Worm (Caenorhabditis elegans) whole organism, mixed stage, embryonic: ENCODE measurements around the gene C53B7.6.

ENCODE experiments used
- ces-1 ChIP-seq: fragments of 150-350 bp; optimal IDR thresholded peaks from 2 replicates; lab custom pipeline; 2014; ENCODE audit warnings: missing biosample characterization, missing genetic modification reagents, missing genetic modification characterization
- nhr-12 ChIP-seq: fragments of 150-350 bp; optimal IDR thresholded peaks from 2 replicates; lab custom pipeline; 2014; ENCODE audit warnings: missing biosample characterization, missing genetic modification characterization
- nhr-76 ChIP-seq: sonication (generic microtip); optimal IDR thresholded peaks from 2 replicates; lab custom pipeline; 2017; ENCODE audit warnings: missing biosample characterization, missing genetic modification characterization
- unc-120 ChIP-seq: sonication (generic microtip); optimal IDR thresholded peaks from 2 replicates; lab custom pipeline; 2017; ENCODE audit warnings: missing genetic modification characterization, missing compliant biosample characterization; ENCODE audit not compliant: poor library complexity, severe bottlenecking
- ztf-11 ChIP-seq: fragments of 150-350 bp; optimal IDR thresholded peaks from 2 replicates; lab custom pipeline; 2014; ENCODE audit warnings: missing biosample characterization, missing genetic modification characterization

DNA sequence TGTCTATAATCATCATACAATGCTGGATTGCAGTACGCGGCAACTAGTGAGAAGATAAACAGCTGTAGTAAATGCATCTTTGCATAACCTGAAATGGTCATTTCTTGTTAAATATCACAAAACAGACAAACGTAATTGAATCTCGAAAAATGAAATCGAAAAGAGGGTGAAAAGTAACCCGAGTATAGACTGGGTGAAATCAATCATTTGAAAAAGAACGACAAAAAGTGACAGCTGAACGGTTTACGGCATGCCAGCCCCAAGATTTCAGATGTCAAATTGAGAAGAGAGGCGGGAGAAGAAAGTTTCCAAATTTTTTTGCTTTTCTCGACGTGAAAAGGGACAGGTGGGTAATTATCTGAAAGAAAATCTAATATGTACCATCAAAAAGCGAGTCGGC lies 31.3 kb upstream of the C53B7.6 start, which contains the start of gene F14B8.4:
- TF ChIP-seq nhr-76: no peak
- no peak for TF ChIP-seq unc-120 (tag; lab: Kevin White, UChicago)
- no peak for TF ChIP-seq ces-1
- TF ChIP-seq nhr-12 (tag; lab: Kevin White, UChicago): no peak
- TF ChIP-seq ztf-11 (tag; lab: Kevin White, UChicago): no peak
